Worm (Caenorhabditis elegans): ENCODE measurements around the gene ZK512.11.

Gene ZK512.11

ce11 chrIII:9173239-9173638, 29.2 kb downstream of the ZK512.11 start:
- TF ChIP-seq dao-5 (tag; optimal IDR thresholded peaks at IDR 0.05), result no peak
- TF ChIP-seq him-1 (tag; optimal IDR thresholded peaks at IDR 0.05), result no peak
- no peak for TF ChIP-seq W03F9.2 (tag; optimal IDR thresholded peaks at IDR 0.05)

ce11 chrIII:9176008-9176407, 32.0 kb downstream of the ZK512.11 start:
- TF ChIP-seq dao-5 (tag; optimal IDR thresholded peaks at IDR 0.05) (no peak), him-1 (tag; optimal IDR thresholded peaks at IDR 0.05) (no peak), W03F9.2 (tag; optimal IDR thresholded peaks at IDR 0.05) (no peak)

DNA sequence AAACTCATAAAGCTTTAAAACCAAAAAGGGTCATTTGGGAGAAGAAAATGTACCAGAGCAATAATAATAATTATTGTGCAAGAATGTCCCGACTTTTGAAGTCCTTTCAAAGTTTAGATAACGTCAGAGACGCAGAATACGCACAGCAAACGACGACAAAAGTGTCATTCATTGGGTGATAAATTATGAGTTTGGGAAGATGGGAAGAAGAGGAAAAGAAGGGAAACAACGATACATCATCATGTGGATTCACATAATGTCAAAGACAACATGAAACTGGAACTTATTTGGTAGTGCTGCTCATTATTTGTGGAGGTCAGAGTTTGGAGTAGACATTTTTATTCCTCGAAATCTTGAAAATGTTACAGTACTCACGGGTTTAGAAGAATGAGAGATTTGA, 33.9 kb downstream of the ZK512.11 start:
- TF ChIP-seq him-1 (tag; optimal IDR thresholded peaks at IDR 0.05) (no peak), W03F9.2 (tag; optimal IDR thresholded peaks at IDR 0.05) (no peak), dao-5 (tag; optimal IDR thresholded peaks at IDR 0.05) (no peak)

DNA sequence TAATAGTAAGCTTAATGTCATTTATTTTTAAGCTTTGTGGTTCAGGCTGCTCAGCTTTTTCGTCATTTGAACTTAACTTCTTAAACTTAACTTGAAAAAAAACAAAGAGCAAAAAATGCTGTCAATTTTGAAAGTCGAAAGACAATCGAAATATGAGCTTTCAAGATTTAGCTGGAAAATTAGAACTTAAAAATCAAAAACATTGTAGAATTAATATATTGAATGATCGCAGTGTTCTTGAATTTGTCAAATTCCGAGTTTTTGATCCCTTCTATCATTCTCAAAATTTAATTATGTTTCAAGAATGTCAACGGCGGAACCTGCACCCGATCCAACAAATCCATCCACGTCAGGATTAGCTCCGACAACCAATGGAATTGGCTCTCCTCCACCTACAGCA, 37.2 kb downstream of the ZK512.11 start, which contains the start of gene tax-4:
Gene tax-4, plus strand, starts transcription at position 301 of the 400 bp plus-strand sequence.
- TF ChIP-seq dao-5 (tag; optimal IDR thresholded peaks at IDR 0.05), result no peak
- TF ChIP-seq W03F9.2 (tag; optimal IDR thresholded peaks at IDR 0.05), result no peak
- no peak for TF ChIP-seq him-1 (tag; optimal IDR thresholded peaks at IDR 0.05)

ce11 chrIII:9185722-9186121, 41.7 kb downstream of the ZK512.11 start, which contains the start of gene ZC84.7:
TSS of gene ZC84.7 (plus strand) at chrIII:9186022.
- TF ChIP-seq dao-5 (tag; optimal IDR thresholded peaks at IDR 0.05), result no peak
- no peak for TF ChIP-seq W03F9.2 (tag; optimal IDR thresholded peaks at IDR 0.05)
- TF ChIP-seq him-1 (tag; optimal IDR thresholded peaks at IDR 0.05), result no peak

DNA sequence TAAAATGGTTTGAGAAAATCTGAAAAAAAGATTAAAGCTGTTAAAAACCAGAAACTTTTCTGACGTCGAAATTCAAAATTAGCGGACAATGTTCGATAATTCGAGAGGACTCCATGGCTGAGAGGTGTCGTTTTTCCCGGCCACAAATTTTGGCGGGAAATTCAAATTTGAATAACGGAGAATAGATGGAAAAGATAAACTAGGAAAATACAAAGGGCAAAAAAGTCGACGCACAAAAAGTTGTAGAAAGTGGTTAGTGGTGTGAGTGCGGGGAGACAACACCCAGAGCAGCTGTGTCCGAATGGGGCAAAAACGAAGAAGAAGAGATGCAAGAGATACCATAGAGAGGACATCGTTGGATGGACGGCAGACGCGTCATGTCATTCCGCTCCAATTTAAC, 47.1 kb downstream of the ZK512.11 start, which contains the start of gene cls-3:
Gene cls-3, minus strand, starts transcription at position 19 of the 400 bp plus-strand sequence.
- no peak for TF ChIP-seq W03F9.2 (tag; optimal IDR thresholded peaks at IDR 0.05)
- TF ChIP-seq dao-5 (tag; optimal IDR thresholded peaks at IDR 0.05), result no peak
- no peak for TF ChIP-seq him-1 (tag; optimal IDR thresholded peaks at IDR 0.05)

Measured in whole organism, L4/young adult.